Worm (Caenorhabditis elegans) whole organism, L4/young adult: ENCODE measurements around the gene C25H3.7.

Experiments
- W03F9.2 ChIP-seq: fragments of 150-350 bp; optimal IDR thresholded peaks from 2 replicates; lab custom pipeline; 2014; ENCODE audit warnings: missing biosample characterization, missing genetic modification characterization
- dao-5 ChIP-seq: sonication (generic microtip); optimal IDR thresholded peaks from 2 replicates; lab custom pipeline; 2016; ENCODE audit warnings: missing genotype, missing genetic modification characterization, moderate library complexity, missing compliant biosample characterization
- him-1 ChIP-seq: sonication (generic microtip); optimal IDR thresholded peaks from 2 replicates; lab custom pipeline; 2016; ENCODE audit warnings: missing genotype, missing genetic modification reagents, missing genetic modification characterization, missing compliant biosample characterization

The C25H3.7 gene

ce11 chrII:5694798-5695197, 26.1 kb upstream of the C25H3.7 start, which contains the start of gene C25H3.14:
Gene C25H3.14, plus strand, starts transcription at chrII:5695098.
- TF ChIP-seq dao-5 (no peak), him-1 (tag; lab: Kevin White, UChicago) (no peak), W03F9.2 (no peak)

- TF ChIP-seq W03F9.2 (no peak), him-1 (tag; lab: Kevin White, UChicago) (no peak), dao-5 (no peak)
Observed at ce11 chrII:5693893-5694292, 25.2 kb upstream of the C25H3.7 start, which contains the start of gene C25H3.3. Gene C25H3.3, plus strand, starts transcription at chrII:5694193.

- TF ChIP-seq W03F9.2 (no peak), him-1 (tag; lab: Kevin White, UChicago) (no peak), dao-5 (no peak)
Observed at ce11 chrII:5691216-5691771, 22.6 kb upstream of the C25H3.7 start, which contains the start of the genes ndub-5 and eif-2D. Gene ndub-5, minus strand, starts transcription at chrII:5691353. Gene eif-2D, plus strand, starts transcription at chrII:5691721.

ce11 chrII:5688959-5689358, 20.2 kb upstream of the C25H3.7 start, which contains the start of gene C25H3.11:
Gene C25H3.11, minus strand, starts transcription at chrII:5689040.
- no peak for TF ChIP-seq W03F9.2
- TF ChIP-seq him-1 (tag; lab: Kevin White, UChicago): no peak

ce11 chrII:5680703-5681102, 12.0 kb upstream of the C25H3.7 start, which contains the start of gene flp-27:
Gene flp-27, plus strand, starts transcription at chrII:5681003.
- TF ChIP-seq W03F9.2 (no peak), dao-5 (no peak), him-1 (tag; lab: Kevin White, UChicago) (no peak)

- TF ChIP-seq dao-5 (no peak), W03F9.2 (no peak), him-1 (tag; lab: Kevin White, UChicago) (no peak)
Observed at ce11 chrII:5669580-5669979, 850 bp upstream of the C25H3.7 start, which contains the start of gene C25H3.17. Gene C25H3.17, minus strand, starts transcription at chrII:5669680.

- TF ChIP-seq W03F9.2 (no peak), him-1 (tag; lab: Kevin White, UChicago) (no peak), dao-5 (no peak)
Observed at ce11 chrII:5667540-5667939, 1.2 kb downstream of the C25H3.7 start.

ce11 chrII:5665991-5666390, 2.7 kb downstream of the C25H3.7 start, which contains the start of gene C25H3.16:
Gene C25H3.16, plus strand, starts transcription at chrII:5666291.
- no peak for TF ChIP-seq dao-5
- TF ChIP-seq him-1 (tag; lab: Kevin White, UChicago): no peak
- TF ChIP-seq W03F9.2: no peak

- no peak for TF ChIP-seq him-1 (tag; lab: Kevin White, UChicago)
Observed at ce11 chrII:5665029-5665428, 3.7 kb downstream of the C25H3.7 start, which contains the start of gene C25H3.15. Gene C25H3.15, plus strand, starts transcription at chrII:5665329.

ce11 chrII:5663180-5663791, 5.4 kb downstream of the C25H3.7 start:
- TF ChIP-seq dao-5 (no peak), him-1 (tag; lab: Kevin White, UChicago) (no peak), W03F9.2 (no peak)

ce11 chrII:5661735-5662177, 7.0 kb downstream of the C25H3.7 start:
- TF ChIP-seq W03F9.2 (no peak), him-1 (tag; lab: Kevin White, UChicago) (peak; percentile 84), dao-5 (peak; percentile 69)

ce11 chrII:5660736-5661734, 7.7 kb downstream of the C25H3.7 start, which contains the start of the genes ift-43 and mdt-26:
Gene ift-43, minus strand, starts transcription at chrII:5660786.
Gene mdt-26, plus strand, starts transcription at chrII:5661181.
- TF ChIP-seq W03F9.2: peak; percentile 33
- peak; percentile 73 for TF ChIP-seq him-1 (tag; lab: Kevin White, UChicago)
- TF ChIP-seq dao-5: no peak

ce11 chrII:5660155-5660554, 8.6 kb downstream of the C25H3.7 start:
- TF ChIP-seq dao-5 (no peak), W03F9.2 (no peak), him-1 (tag; lab: Kevin White, UChicago) (no peak)

- TF ChIP-seq W03F9.2 (no peak), dao-5 (no peak), him-1 (tag; lab: Kevin White, UChicago) (no peak)
Observed at ce11 chrII:5659675-5660074, 9.1 kb downstream of the C25H3.7 start, which contains the start of gene fut-3. Gene fut-3, minus strand, starts transcription at chrII:5659775.
